Fruit fly (Drosophila melanogaster) whole organism, embryonic: Measurements from ENCODE around the gene CG10413.

ENCODE experiments used
- Abd-B ChIP-seq: fragments of 200-800 bp; sonication (Bioruptor generic); optimal IDR thresholded peaks from 2 replicates; lab custom pipeline; 2018; ENCODE audit warnings: missing biosample characterization, mild to moderate bottlenecking, missing genetic modification characterization, moderate library complexity
- Ada2b ChIP-seq: fragments of 200-800 bp; sonication (Bioruptor generic); IDR thresholded peaks from 2 replicates; pipeline ENCODE4 v1.3.6; 2022; ENCODE audit warnings: missing biosample characterization, missing genetic modification characterization
- Bgb ChIP-seq: fragments of 200-800 bp; sonication (Bioruptor generic); IDR thresholded peaks from 2 replicates; pipeline ENCODE4 v1.3.6; 2022; ENCODE audit warnings: missing biosample characterization, missing genetic modification characterization; ENCODE audit not compliant: partially characterized antibody
- CG10147 ChIP-seq: fragments of 200-800 bp; sonication (Bioruptor generic); optimal IDR thresholded peaks from 2 replicates; lab custom pipeline; 2019; ENCODE audit warnings: missing biosample characterization, mild to moderate bottlenecking, missing genetic modification characterization, moderate library complexity
- CG10321 ChIP-seq: fragments of 200-800 bp; sonication (Bioruptor generic); IDR thresholded peaks from 2 replicates; pipeline ENCODE4 v1.3.6; 2022; ENCODE audit warnings: missing biosample characterization, missing genetic modification characterization
- CG10462 ChIP-seq: fragments of 200-800 bp; sonication (Bioruptor generic); optimal IDR thresholded peaks from 2 replicates; lab custom pipeline; 2016; ENCODE audit warnings: missing biosample characterization, missing genetic modification characterization
- CG11723 ChIP-seq: fragments of 200-800 bp; sonication (Bioruptor generic); optimal IDR thresholded peaks from 2 replicates; lab custom pipeline; 2017; ENCODE audit warnings: missing biosample characterization, mild to moderate bottlenecking, missing genetic modification characterization
- CG13424 ChIP-seq: fragments of 200-800 bp; sonication (Bioruptor generic); optimal IDR thresholded peaks from 2 replicates; lab custom pipeline; 2019; ENCODE audit warnings: missing biosample characterization, mild to moderate bottlenecking, missing genetic modification characterization, moderate library complexity
- CG13775 ChIP-seq: fragments of 200-800 bp; sonication (Bioruptor generic); optimal IDR thresholded peaks from 3 replicates; lab custom pipeline; 2017; ENCODE audit warnings: missing biosample characterization, mild to moderate bottlenecking, missing genetic modification characterization
- CG1529 ChIP-seq: fragments of 200-800 bp; sonication (Bioruptor generic); optimal IDR thresholded peaks from 3 replicates; lab custom pipeline; 2018; ENCODE audit warnings: missing biosample characterization, missing genetic modification characterization
- CG17359 ChIP-seq: fragments of 200-800 bp; sonication (Bioruptor generic); optimal IDR thresholded peaks from 3 replicates; lab custom pipeline; 2018; ENCODE audit warnings: missing biosample characterization, mild to moderate bottlenecking, missing genetic modification characterization, moderate library complexity
- CG30403 ChIP-seq: fragments of 200-800 bp; sonication (Bioruptor generic); optimal IDR thresholded peaks from 3 replicates; lab custom pipeline; 2016; ENCODE audit warnings: missing biosample characterization, missing genetic modification characterization
- CG31365 ChIP-seq: fragments of 200-800 bp; sonication (Bioruptor generic); optimal IDR thresholded peaks from 2 replicates; lab custom pipeline; 2018; ENCODE audit warnings: missing biosample characterization, mild to moderate bottlenecking, missing genetic modification characterization
- CG31388 ChIP-seq: fragments of 200-800 bp; sonication (Bioruptor generic); optimal IDR thresholded peaks from 2 replicates; lab custom pipeline; 2016; ENCODE audit warnings: missing biosample characterization, missing genetic modification characterization
- CG42726 ChIP-seq: fragments of 200-800 bp; sonication (Bioruptor generic); IDR thresholded peaks from 2 replicates; pipeline ENCODE4 v1.3.6; 2022; ENCODE audit warnings: missing biosample characterization, missing genetic modification characterization; ENCODE audit not compliant: partially characterized antibody
- CG5245 ChIP-seq: fragments of 200-800 bp; sonication (Bioruptor generic); optimal IDR thresholded peaks from 3 replicates; lab custom pipeline; 2016; ENCODE audit warnings: missing biosample characterization, missing genetic modification characterization
- CG7963 ChIP-seq: fragments of 200-800 bp; sonication (Bioruptor generic); IDR thresholded peaks from 3 replicates; pipeline ENCODE4 v1.3.6; 2022; ENCODE audit warnings: missing biosample characterization, missing genetic modification characterization; ENCODE audit not compliant: partially characterized antibody
- CG8281 ChIP-seq: fragments of 200-800 bp; sonication (Bioruptor generic); optimal IDR thresholded peaks from 2 replicates; lab custom pipeline; 2018; ENCODE audit warnings: missing biosample characterization, mild to moderate bottlenecking, missing genetic modification characterization, moderate library complexity
- Camta ChIP-seq: fragments of 200-800 bp; sonication (Bioruptor generic); optimal IDR thresholded peaks from 2 replicates; lab custom pipeline; 2016; ENCODE audit warnings: missing biosample characterization, missing genetic modification characterization
- Dbx ChIP-seq: fragments of 200-800 bp; sonication (Bioruptor generic); IDR thresholded peaks from 3 replicates; pipeline ENCODE4 v1.3.6; 2022; ENCODE audit warnings: missing biosample characterization, missing genetic modification characterization
- Dref ChIP-seq: fragments of 200-800 bp; sonication (Bioruptor generic); IDR thresholded peaks from 2 replicates; pipeline ENCODE4 v1.3.6; 2022; ENCODE audit warnings: missing biosample characterization, missing genetic modification characterization
- H2.0 ChIP-seq: fragments of 200-800 bp; sonication (Bioruptor generic); IDR thresholded peaks from 2 replicates; pipeline ENCODE4 v1.3.6; 2022; ENCODE audit warnings: missing biosample characterization, missing genetic modification characterization
- Hmx ChIP-seq: fragments of 200-800 bp; sonication (Bioruptor generic); optimal IDR thresholded peaks from 2 replicates; lab custom pipeline; 2016; ENCODE audit warnings: missing biosample characterization, missing genetic modification characterization
- Hr39 ChIP-seq: fragments of >200 bp; optimal IDR thresholded peaks from 2 replicates; lab custom pipeline; 2017
- Hr51 ChIP-seq, 2 experiments: fragments of 200-800 bp; sonication (Bioruptor generic); optimal IDR thresholded peaks; 2 replicates in 1 of 2; 3 replicates in 1 of 2; lab custom pipeline; 2016 to 2018; ENCODE audit warnings: missing biosample characterization in 2 of 2, missing genetic modification characterization in 2 of 2, mild to moderate bottlenecking in 1 of 2, moderate library complexity in 1 of 2
- MESR4 ChIP-seq: fragments of 200-800 bp; sonication (Bioruptor generic); optimal IDR thresholded peaks from 2 replicates; lab custom pipeline; 2018; ENCODE audit warnings: missing biosample characterization, mild to moderate bottlenecking, missing genetic modification characterization, moderate library complexity
- NC2β ChIP-seq: fragments of 200-800 bp; sonication (Bioruptor generic); optimal IDR thresholded peaks from 2 replicates; lab custom pipeline; 2016; ENCODE audit warnings: missing biosample characterization, missing genetic modification characterization
- Neu2 ChIP-seq: fragments of 200-800 bp; sonication (Bioruptor generic); optimal IDR thresholded peaks from 3 replicates; lab custom pipeline; 2016; ENCODE audit warnings: missing biosample characterization, missing genetic modification characterization, borderline replicate concordance
- Nf-YC ChIP-seq: fragments of 200-800 bp; optimal IDR thresholded peaks from 3 replicates; lab custom pipeline; 2019; ENCODE audit warnings: missing biosample characterization, mild to moderate bottlenecking, missing genetic modification characterization, moderate library complexity
- NfI ChIP-seq: fragments of 200-800 bp; sonication (Bioruptor generic); optimal IDR thresholded peaks from 3 replicates; lab custom pipeline; 2018; ENCODE audit warnings: missing biosample characterization, mild to moderate bottlenecking, missing genetic modification characterization, moderate library complexity
- Oli ChIP-seq: fragments of 200-800 bp; sonication (Bioruptor generic); optimal IDR thresholded peaks from 2 replicates; lab custom pipeline; 2018; ENCODE audit warnings: missing biosample characterization, mild to moderate bottlenecking, missing genetic modification characterization, moderate library complexity
- Ptx1 ChIP-seq: fragments of 200-800 bp; sonication (Bioruptor generic); IDR thresholded peaks from 2 replicates; pipeline ENCODE4 v1.3.6; 2022; ENCODE audit warnings: missing biosample characterization, missing genetic modification characterization
- Six4 ChIP-seq: fragments of 200-800 bp; sonication (Bioruptor generic); optimal IDR thresholded peaks from 2 replicates; lab custom pipeline; 2016; ENCODE audit warnings: missing biosample characterization, missing genetic modification characterization
- Sox102F ChIP-seq: fragments of 200-800 bp; sonication (Bioruptor generic); optimal IDR thresholded peaks from 2 replicates; lab custom pipeline; 2018; ENCODE audit warnings: missing biosample characterization, mild to moderate bottlenecking, missing genetic modification characterization, moderate library complexity
- Spps ChIP-seq: fragments of 200-800 bp; sonication (Bioruptor generic); optimal IDR thresholded peaks from 2 replicates; lab custom pipeline; 2018; ENCODE audit warnings: missing biosample characterization, mild to moderate bottlenecking, missing genetic modification characterization
- Vsx1 ChIP-seq: fragments of 200-800 bp; sonication (Bioruptor generic); optimal IDR thresholded peaks from 2 replicates; lab custom pipeline; 2017; ENCODE audit warnings: missing biosample characterization, mild to moderate bottlenecking, missing genetic modification characterization, missing genetic modification reagents
- Xbp1 ChIP-seq: fragments of 200-800 bp; sonication (Bioruptor generic); optimal IDR thresholded peaks from 3 replicates; lab custom pipeline; 2016; ENCODE audit warnings: missing biosample characterization, mild to moderate bottlenecking, missing genetic modification characterization
- cato ChIP-seq: fragments of 200-800 bp; sonication (Bioruptor generic); optimal IDR thresholded peaks from 2 replicates; lab custom pipeline; 2016; ENCODE audit warnings: missing biosample characterization, missing genetic modification characterization, borderline replicate concordance
- dan ChIP-seq: fragments of 200-800 bp; sonication (Bioruptor generic); IDR thresholded peaks from 2 replicates; pipeline ENCODE4 v1.3.6; 2022; ENCODE audit warnings: missing biosample characterization, missing genetic modification characterization
- dati ChIP-seq: fragments of 200-800 bp; sonication (Bioruptor generic); IDR thresholded peaks from 2 replicates; pipeline ENCODE4 v1.3.6; 2022; ENCODE audit warnings: missing biosample characterization, missing genetic modification characterization
- dmrt11E ChIP-seq: fragments of 200-800 bp; sonication (Bioruptor generic); optimal IDR thresholded peaks from 3 replicates; lab custom pipeline; 2018; ENCODE audit warnings: missing biosample characterization, mild to moderate bottlenecking, missing genetic modification characterization, moderate library complexity
- gcm ChIP-seq: fragments of 200-800 bp; sonication (Bioruptor generic); optimal IDR thresholded peaks from 2 replicates; lab custom pipeline; 2019; ENCODE audit warnings: missing biosample characterization, mild to moderate bottlenecking, missing genetic modification characterization, moderate library complexity
- lov ChIP-seq, 2 experiments: fragments of 200-800 bp in 1 of 2; fragments of >200 bp in 1 of 2; sonication (Bioruptor generic) in 1 of 2; IDR thresholded peaks in 1 of 2; optimal IDR thresholded peaks in 1 of 2; 2 replicates in 1 of 2; 3 replicates in 1 of 2; pipeline versions ENCODE4 v1.3.6 to Lab custom; 2017 to 2022; ENCODE audit warnings: missing biosample characterization in 1 of 2, missing genetic modification characterization in 1 of 2
- pfk ChIP-seq: fragments of 200-800 bp; sonication (Bioruptor generic); optimal IDR thresholded peaks from 2 replicates; lab custom pipeline; 2018; ENCODE audit warnings: missing biosample characterization, mild to moderate bottlenecking, missing genetic modification characterization, moderate library complexity
- rib ChIP-seq: fragments of 200-800 bp; sonication (Bioruptor generic); IDR thresholded peaks from 2 replicates; pipeline ENCODE4 v1.3.6; 2022; ENCODE audit warnings: missing biosample characterization, missing genetic modification characterization
- schlank ChIP-seq: fragments of 200-800 bp; sonication (Bioruptor generic); optimal IDR thresholded peaks from 2 replicates; lab custom pipeline; 2018; ENCODE audit warnings: missing biosample characterization, mild to moderate bottlenecking, missing genetic modification characterization
- tio ChIP-seq: fragments of 200-800 bp; sonication (Bioruptor generic); optimal IDR thresholded peaks from 2 replicates; lab custom pipeline; 2017; ENCODE audit warnings: missing biosample characterization, missing genetic modification characterization, inconsistent platforms
- toy ChIP-seq: fragments of 200-800 bp; sonication (Bioruptor generic); IDR thresholded peaks from 2 replicates; pipeline ENCODE4 v1.3.6; 2022; ENCODE audit warnings: missing biosample characterization, missing genetic modification characterization

Gene CG10413

dm6 chr2L:18566235-18567158 lies 38.6 kb downstream of the CG10413 start (continued):
- TF ChIP-seq CG7963 (GFP tag; lab: Robert Waterston, UW) (no peak), CG31365 (tag; lab: Kevin White, UChicago) (no peak), CG11723 (GFP tag; lab: Kevin White, UChicago) (no peak), MESR4 (GFP tag; lab: Kevin White, UChicago) (no peak), CG17359 (tag; lab: Kevin White, UChicago) (no peak), lov (optimal IDR thresholded peaks at IDR 0.05; lab: Kevin White, UChicago) (no peak), lov (GFP tag; IDR thresholded peaks at IDR 0.05; lab: Robert Waterston, UW) (no peak), NfI (GFP tag; lab: Kevin White, UChicago) (no peak), Dbx (GFP tag; lab: Robert Waterston, UW) (no peak), CG8281 (tag; lab: Kevin White, UChicago) (no peak), CG13775 (GFP tag; lab: Kevin White, UChicago) (peak; percentile 26), Bgb (GFP tag; lab: Robert Waterston, UW) (peak; percentile 47; the same call in 1 of the 2 replicates), cato (GFP tag; lab: Kevin White, UChicago) (no peak), Neu2 (no peak), CG42726 (GFP tag; lab: Robert Waterston, UW) (no peak), Ptx1 (no peak), CG30403 (GFP tag; lab: Kevin White, UChicago) (peak; percentile 46), gcm (GFP tag; lab: Kevin White, UChicago) (no peak), Sox102F (GFP tag; lab: Kevin White, UChicago) (peak; percentile 58), Hr51 (GFP tag; optimal IDR thresholded peaks at IDR 0.05; lab: Kevin White, UChicago) (peak in 1 of 2 experiments; percentile 14), CG1529 (GFP tag; lab: Kevin White, UChicago) (peak; percentile 8), schlank (tag; lab: Kevin White, UChicago) (no peak), Ada2b (GFP tag; lab: Robert Waterston, UW) (no peak), CG13424 (tag; lab: Kevin White, UChicago) (no peak), CG10147 (GFP tag; lab: Kevin White, UChicago) (no peak), Hmx (GFP tag; lab: Kevin White, UChicago) (no peak), rib (GFP tag; lab: Robert Waterston, UW) (no peak), Camta (GFP tag; lab: Kevin White, UChicago) (no peak), CG31388 (GFP tag; lab: Kevin White, UChicago) (no peak), dati (GFP tag; lab: Robert Waterston, UW) (no peak), tio (GFP tag; lab: Kevin White, UChicago) (peak; percentile 35), Spps (no peak), Oli (peak; percentile 55), pfk (GFP tag; lab: Kevin White, UChicago) (no peak), Abd-B (GFP tag; lab: Kevin White, UChicago) (no peak), Six4 (GFP tag; lab: Kevin White, UChicago) (no peak), toy (GFP tag; lab: Robert Waterston, UW) (no peak), H2.0 (no peak), CG10321 (GFP tag; lab: Robert Waterston, UW) (no peak), Dref (GFP tag; lab: Robert Waterston, UW) (no peak), dan (GFP tag; lab: Robert Waterston, UW) (no peak), Vsx1 (GFP tag; lab: Kevin White, UChicago) (no peak), Nf-YC (tag; lab: Kevin White, UChicago) (no peak), dmrt11E (tag; lab: Kevin White, UChicago) (peak; percentile 65), CG10462 (GFP tag; lab: Kevin White, UChicago) (no peak), NC2β (no peak), Hr39 (lab: Kevin White, UChicago) (no peak), Xbp1 (GFP tag; lab: Kevin White, UChicago) (peak; percentile 0), CG5245 (GFP tag; lab: Kevin White, UChicago) (no peak)
